Fruit fly (Drosophila melanogaster) whole organism, pupa: ENCODE measurements around the gene RpL24-like.

ENCODE experiments used
- CG10348 ChIP-seq: fragments of 200-800 bp; sonication (Bioruptor generic); IDR thresholded peaks from 2 replicates; pipeline ENCODE4 v1.3.6; 2022; ENCODE audit warnings: missing biosample characterization, missing genetic modification characterization
- CG12605 ChIP-seq: fragments of 200-800 bp; sonication (Bioruptor generic); IDR thresholded peaks from 2 replicates; pipeline ENCODE4 v1.3.6; 2022; ENCODE audit warnings: missing biosample characterization, missing genetic modification characterization
- CG13204 ChIP-seq: fragments of 200-800 bp; sonication (Bioruptor generic); optimal IDR thresholded peaks from 2 replicates; lab custom pipeline; 2018; ENCODE audit warnings: missing biosample characterization, mild to moderate bottlenecking, missing genetic modification characterization, moderate library complexity
- CG14655 ChIP-seq: fragments of 200-800 bp; sonication (Bioruptor generic); optimal IDR thresholded peaks from 3 replicates; lab custom pipeline; 2017; ENCODE audit warnings: mild to moderate bottlenecking, missing biosample characterization, missing genetic modification reagents, missing genetic modification characterization
- CG15710 ChIP-seq: fragments of 200-800 bp; sonication (Bioruptor generic); optimal IDR thresholded peaks from 2 replicates; lab custom pipeline; 2018; ENCODE audit warnings: missing biosample characterization, mild to moderate bottlenecking, missing genetic modification characterization, moderate library complexity
- CG17806 ChIP-seq: fragments of 200-800 bp; sonication (Bioruptor generic); optimal IDR thresholded peaks from 2 replicates; lab custom pipeline; 2018; ENCODE audit warnings: missing biosample characterization, mild to moderate bottlenecking, missing genetic modification characterization, moderate library complexity
- CG32121 ChIP-seq: fragments of 200-800 bp; sonication (Bioruptor generic); IDR thresholded peaks from 2 replicates; pipeline ENCODE4 v1.3.6; 2022; ENCODE audit warnings: missing biosample characterization, missing genetic modification characterization
- CG34367 ChIP-seq: fragments of 200-800 bp; sonication (Bioruptor generic); optimal IDR thresholded peaks from 2 replicates; lab custom pipeline; 2018; ENCODE audit warnings: missing biosample characterization, mild to moderate bottlenecking, missing genetic modification characterization
- CG4496 ChIP-seq: fragments of 200-800 bp; sonication (Bioruptor generic); IDR thresholded peaks from 3 replicates; pipeline ENCODE4 v1.3.6; 2022; ENCODE audit warnings: missing biosample characterization, missing genetic modification characterization
- CG8159 ChIP-seq: fragments of 200-800 bp; sonication (Bioruptor generic); optimal IDR thresholded peaks from 3 replicates; lab custom pipeline; 2018; ENCODE audit warnings: missing biosample characterization, mild to moderate bottlenecking, missing genetic modification characterization, moderate library complexity
- CG8301 ChIP-seq: fragments of 200-800 bp; sonication (Bioruptor generic); optimal IDR thresholded peaks from 2 replicates; lab custom pipeline; 2018; ENCODE audit warnings: missing biosample characterization, mild to moderate bottlenecking, missing genetic modification characterization
- CG9948 ChIP-seq: fragments of 200-800 bp; sonication (Bioruptor generic); optimal IDR thresholded peaks from 2 replicates; lab custom pipeline; 2018; ENCODE audit warnings: missing biosample characterization, mild to moderate bottlenecking, missing genetic modification characterization, moderate library complexity
- D1 ChIP-seq: fragments of 200-800 bp; sonication (Bioruptor generic); optimal IDR thresholded peaks from 2 replicates; lab custom pipeline; 2018; ENCODE audit warnings: missing biosample characterization, mild to moderate bottlenecking, missing genetic modification characterization, moderate library complexity
- EcR ChIP-seq: fragments of 200-800 bp; sonication (Bioruptor generic); optimal IDR thresholded peaks from 3 replicates; lab custom pipeline; 2019; ENCODE audit warnings: missing biosample characterization, missing genetic modification characterization, mild to moderate bottlenecking, moderate library complexity, missing genetic modification reagents
- Ets98B ChIP-seq: fragments of 200-800 bp; sonication (Bioruptor generic); IDR thresholded peaks from 2 replicates; pipeline ENCODE4 v1.3.6; 2022; ENCODE audit warnings: missing biosample characterization, missing genetic modification characterization
- Pif1A ChIP-seq: fragments of 200-800 bp; sonication (Bioruptor generic); optimal IDR thresholded peaks from 3 replicates; lab custom pipeline; 2016; ENCODE audit warnings: missing biosample characterization, missing genetic modification characterization
- Pif1B ChIP-seq: fragments of 200-800 bp; sonication (Bioruptor generic); optimal IDR thresholded peaks from 3 replicates; lab custom pipeline; 2016; ENCODE audit warnings: missing biosample characterization, missing genetic modification characterization
- Snoo ChIP-seq: fragments of 200-800 bp; sonication (Bioruptor generic); optimal IDR thresholded peaks from 3 replicates; lab custom pipeline; 2017; ENCODE audit warnings: missing biosample characterization, mild to moderate bottlenecking, missing genetic modification characterization, inconsistent platforms
- fd96Ca ChIP-seq: fragments of 200-800 bp; sonication (Bioruptor generic); IDR thresholded peaks from 3 replicates; pipeline ENCODE4 v1.3.6; 2022; ENCODE audit warnings: missing biosample characterization, missing genetic modification characterization
- gl ChIP-seq: fragments of 200-800 bp; sonication (Bioruptor generic); optimal IDR thresholded peaks from 2 replicates; lab custom pipeline; 2018; ENCODE audit warnings: missing biosample characterization, mild to moderate bottlenecking, missing genetic modification characterization
- rn ChIP-seq: fragments of 200-800 bp; sonication (Bioruptor generic); IDR thresholded peaks from 2 replicates; pipeline ENCODE4 v1.3.6; 2022; ENCODE audit warnings: missing biosample characterization, missing genetic modification characterization

The RpL24-like gene

dm6 chr3R:11457286-11457685 is 25.9 kb upstream of the RpL24-like start:
- TF ChIP-seq CG8301 (tag; lab: Kevin White, UChicago) (no peak), rn (GFP tag; lab: Robert Waterston, UW) (no peak)

dm6 chr3R:11456539-11456938 is 25.2 kb upstream of the RpL24-like start:
- TF ChIP-seq CG9948 (tag; lab: Kevin White, UChicago) (no peak), CG15710 (peak; percentile 28), Snoo (tag; lab: Kevin White, UChicago) (peak; percentile 58), CG8159 (tag; lab: Kevin White, UChicago) (peak; percentile 39), Ets98B (GFP tag; lab: Robert Waterston, UW) (no peak), Pif1A (GFP tag; lab: Kevin White, UChicago) (peak; percentile 36)

- peak; percentile 28; the same call in 1 of the 2 replicates for TF ChIP-seq CG10348 (GFP tag; lab: Robert Waterston, UW)
- TF ChIP-seq CG17806 (tag; lab: Kevin White, UChicago): peak; percentile 9
- 0 out of 3 replicates have a peak, but pooled peaks have one; percentile 38 for TF ChIP-seq fd96Ca (GFP tag; lab: Robert Waterston, UW)
- TF ChIP-seq CG14655 (GFP tag; lab: Kevin White, UChicago): peak; percentile 37
- peak; percentile 45; the same call in 1 of the 3 replicates for TF ChIP-seq CG4496
- TF ChIP-seq Pif1B (GFP tag; lab: Kevin White, UChicago): peak; percentile 7
- peak; percentile 64 for TF ChIP-seq Snoo (tag; lab: Kevin White, UChicago)
- no peak for TF ChIP-seq CG12605
- TF ChIP-seq rn (GFP tag; lab: Robert Waterston, UW): no peak
- no peak for TF ChIP-seq EcR
- TF ChIP-seq CG15710: no peak
- no peak for TF ChIP-seq CG34367 (tag; lab: Kevin White, UChicago)
- peak; percentile 32 for TF ChIP-seq Pif1A (GFP tag; lab: Kevin White, UChicago)
- TF ChIP-seq CG9948 (tag; lab: Kevin White, UChicago): peak; percentile 26
- peak; percentile 24 for TF ChIP-seq CG8159 (tag; lab: Kevin White, UChicago)
- no peak for TF ChIP-seq CG13204 (GFP tag; lab: Kevin White, UChicago)
- TF ChIP-seq CG32121 (GFP tag; lab: Robert Waterston, UW): peak; percentile 48
- TF ChIP-seq D1 (tag; lab: Kevin White, UChicago): no peak
- no peak for TF ChIP-seq Ets98B (GFP tag; lab: Robert Waterston, UW)
- TF ChIP-seq CG8301 (tag; lab: Kevin White, UChicago): no peak
- no peak for TF ChIP-seq gl (tag; lab: Kevin White, UChicago)
- TF ChIP-seq, all 21 proteins: peak for 11
These were observed 23.0 kb upstream of the RpL24-like start for dm6 chr3R:11454210-11454904.

dm6 chr3R:11452041-11452440 is 20.7 kb upstream of the RpL24-like start:
- TF ChIP-seq CG15710 (no peak), CG32121 (GFP tag; lab: Robert Waterston, UW) (no peak), CG4496 (peak; percentile 71), CG10348 (GFP tag; lab: Robert Waterston, UW) (no peak)

dm6 chr3R:11451207-11451841 is 19.9 kb upstream of the RpL24-like start, which contains the start of gene sals:
Gene sals, minus strand, starts transcription at chr3R:11451791.
- TF ChIP-seq D1 (tag; lab: Kevin White, UChicago) (no peak), CG4496 (no peak), fd96Ca (GFP tag; lab: Robert Waterston, UW) (no peak), rn (GFP tag; lab: Robert Waterston, UW) (no peak), CG8301 (tag; lab: Kevin White, UChicago) (no peak), CG15710 (no peak), CG10348 (GFP tag; lab: Robert Waterston, UW) (no peak)

dm6 chr3R:11449688-11450087 is 18.3 kb upstream of the RpL24-like start:
- TF ChIP-seq gl (tag; lab: Kevin White, UChicago) (peak; percentile 13), CG15710 (no peak), EcR (no peak), CG32121 (GFP tag; lab: Robert Waterston, UW) (no peak), CG12605 (0 out of 2 replicates have a peak, but pooled peaks have one; percentile 14), Snoo (tag; lab: Kevin White, UChicago) (peak; percentile 6), rn (GFP tag; lab: Robert Waterston, UW) (no peak), CG34367 (tag; lab: Kevin White, UChicago) (no peak), CG9948 (tag; lab: Kevin White, UChicago) (no peak)

- no peak for TF ChIP-seq Pif1B (GFP tag; lab: Kevin White, UChicago)
- no peak for TF ChIP-seq Snoo (tag; lab: Kevin White, UChicago)
- no peak for TF ChIP-seq CG10348 (GFP tag; lab: Robert Waterston, UW)
- no peak for TF ChIP-seq rn (GFP tag; lab: Robert Waterston, UW)
- no peak for TF ChIP-seq D1 (tag; lab: Kevin White, UChicago)
- TF ChIP-seq CG8301 (tag; lab: Kevin White, UChicago): no peak
- no peak for TF ChIP-seq EcR
- no peak for TF ChIP-seq Ets98B (GFP tag; lab: Robert Waterston, UW)
- TF ChIP-seq CG14655 (GFP tag; lab: Kevin White, UChicago): no peak
- no peak for TF ChIP-seq CG15710
These were observed 9.7 kb upstream of the RpL24-like start for dm6 chr3R:11441038-11441437.
